Fruit fly (Drosophila melanogaster): ENCODE results near the gene Myo61F.
A peak's percentile ranks its signal among the peaks of the same experiment; 100 is the strongest.

The Myo61F gene

dm6 chr3L:1346956-1347587 lies 28.8 kb downstream of the Myo61F start (continued):
- peak; percentile 17; the same call in 1 of the 2 replicates for TF ChIP-seq Scr (GFP tag; IDR thresholded peaks at IDR 0.05; ENCODE audit: partially characterized antibody)
- TF ChIP-seq CG10565 (GFP tag; optimal IDR thresholded peaks at IDR 0.05), result no peak
- TF ChIP-seq zfh2 (GFP tag; optimal IDR thresholded peaks at IDR 0.05), result no peak
- no peak for TF ChIP-seq Poxn (GFP tag; IDR thresholded peaks at IDR 0.05)
- peak; percentile 70 for TF ChIP-seq Med (GFP tag)
- TF ChIP-seq CG6175 (GFP tag; IDR thresholded peaks at IDR 0.05), result 0 out of 3 replicates have a peak, but pooled peaks have one; percentile 14
- TF ChIP-seq CG1529 (GFP tag; optimal IDR thresholded peaks at IDR 0.05), result no peak
- no peak for TF ChIP-seq pum (GFP tag; optimal IDR thresholded peaks at IDR 0.05)
- TF ChIP-seq CG15514 (GFP tag; optimal IDR thresholded peaks at IDR 0.05), result no peak
- TF ChIP-seq Bdp1 (GFP tag; optimal IDR thresholded peaks at IDR 0.05), result no peak
- no peak for TF ChIP-seq CG1603 (tag; optimal IDR thresholded peaks at IDR 0.05)
- TF ChIP-seq CG14667 (GFP tag; IDR thresholded peaks at IDR 0.05), result no peak
- TF ChIP-seq Optix (GFP tag; IDR thresholded peaks at IDR 0.05), result no peak
- no peak for TF ChIP-seq CG17385 (GFP tag; optimal IDR thresholded peaks at IDR 0.05)
- TF ChIP-seq Hand (GFP tag; optimal IDR thresholded peaks at IDR 0.05), result no peak
- peak; percentile 76 for TF ChIP-seq Ets65A (GFP tag)
- TF ChIP-seq gem (tag; optimal IDR thresholded peaks at IDR 0.05), result no peak
- no peak for TF ChIP-seq PHDP (tag; optimal IDR thresholded peaks at IDR 0.05)
- TF ChIP-seq Atf6 (GFP tag; IDR thresholded peaks at IDR 0.05), result 0 out of 2 replicates have a peak, but pooled peaks have one; percentile 9
- 0 out of 2 replicates have a peak, but pooled peaks have one; percentile 19 for TF ChIP-seq crol (GFP tag; IDR thresholded peaks at IDR 0.05)
- no peak for TF ChIP-seq btn (GFP tag; optimal IDR thresholded peaks at IDR 0.05)

- TF ChIP-seq CrebB (tag; optimal IDR thresholded peaks at IDR 0.05), result no peak
- TF ChIP-seq CG13424 (tag; optimal IDR thresholded peaks at IDR 0.05), result no peak
- no peak for TF ChIP-seq TFAM (GFP tag; optimal IDR thresholded peaks at IDR 0.05)
- no peak for TF ChIP-seq C15 (GFP tag; IDR thresholded peaks at IDR 0.05)
- peak; percentile 82 for TF ChIP-seq D19A (tag; optimal IDR thresholded peaks at IDR 0.05)
- no peak for TF ChIP-seq CG11398 (GFP tag; optimal IDR thresholded peaks at IDR 0.05)
- TF ChIP-seq CG10431 (GFP tag; optimal IDR thresholded peaks at IDR 0.05), result no peak
- no peak for TF ChIP-seq CG12155 (GFP tag; optimal IDR thresholded peaks at IDR 0.05)
- TF ChIP-seq stc (GFP tag; IDR thresholded peaks at IDR 0.05), result no peak
- no peak for TF ChIP-seq Elba2 (GFP tag; optimal IDR thresholded peaks at IDR 0.05)
- no peak for TF ChIP-seq CG2889 (GFP tag; IDR thresholded peaks at IDR 0.05)
- TF ChIP-seq Med (GFP tag), result peak; percentile 77
- no peak for TF ChIP-seq CG6175 (GFP tag; IDR thresholded peaks at IDR 0.05)
- no peak for TF ChIP-seq Nf-YB (GFP tag; optimal IDR thresholded peaks at IDR 0.05)
- no peak for TF ChIP-seq CG3995 (GFP tag; optimal IDR thresholded peaks at IDR 0.05)
- TF ChIP-seq CG17612 (GFP tag; IDR thresholded peaks at IDR 0.05), result no peak
- TF ChIP-seq rib (GFP tag; IDR thresholded peaks at IDR 0.05), result no peak
- no peak for TF ChIP-seq wdn (GFP tag; IDR thresholded peaks at IDR 0.05)
- TF ChIP-seq dpn (GFP tag; optimal IDR thresholded peaks at IDR 0.05), result no peak
- no peak for TF ChIP-seq CG31441 (GFP tag; IDR thresholded peaks at IDR 0.05)
- TF ChIP-seq row (GFP tag; IDR thresholded peaks at IDR 0.05), result peak; percentile 22; the same call in 1 of the 3 replicates
- TF ChIP-seq chm (GFP tag; IDR thresholded peaks at IDR 0.05), result no peak
- 0 out of 3 replicates have a peak, but pooled peaks have one; percentile 23 for TF ChIP-seq zfh1 (GFP tag; IDR thresholded peaks at IDR 0.05)
- TF ChIP-seq nom (GFP tag; optimal IDR thresholded peaks at IDR 0.05), result peak; percentile 1
- TF ChIP-seq NfI (GFP tag; optimal IDR thresholded peaks at IDR 0.05), result no peak
- TF ChIP-seq Dad (GFP tag; optimal IDR thresholded peaks at IDR 0.05), result no peak
- TF ChIP-seq Ets65A (GFP tag), result peak; percentile 89
- TF ChIP-seq Dref (GFP tag; IDR thresholded peaks at IDR 0.05), result no peak
- TF ChIP-seq Drgx (GFP tag; IDR thresholded peaks at IDR 0.05), result peak; percentile 84
- TF ChIP-seq ac (GFP tag; optimal IDR thresholded peaks at IDR 0.05), result no peak
- 0 out of 2 replicates have a peak, but pooled peaks have one; percentile 5 for TF ChIP-seq sens-2 (GFP tag; IDR thresholded peaks at IDR 0.05)
- TF ChIP-seq ci (GFP tag; IDR thresholded peaks at IDR 0.05), result peak; percentile 54; the same call in 1 of the 3 replicates
- TF ChIP-seq slou (GFP tag; optimal IDR thresholded peaks at IDR 0.05), result no peak
Observed at dm6 chr3L:1348248-1348647, 30.0 kb downstream of the Myo61F start.

All from whole organism, embryonic.